Worm (Caenorhabditis elegans) whole organism, L4 larva: ENCODE data around the gene F38A1.8.

ENCODE experiments used
- F10B5.3 ChIP-seq: sonication (generic microtip); optimal IDR thresholded peaks from 2 replicates; lab custom pipeline; 2016; ENCODE audit warnings: mild to moderate bottlenecking, missing genetic modification characterization, missing compliant biosample characterization
- T20F7.1 ChIP-seq: fragments of 200-800 bp; sonication (Bioruptor generic); optimal IDR thresholded peaks from 2 replicates; lab custom pipeline; 2018; ENCODE audit warnings: mild to moderate bottlenecking, missing genetic modification characterization, missing compliant biosample characterization
- Y48G9A.11 ChIP-seq: fragments of 200-800 bp; sonication (Bioruptor generic); IDR thresholded peaks from 2 replicates; pipeline ENCODE4 v1.3.6; 2022; ENCODE audit warnings: missing genetic modification reagents, missing genetic modification characterization, missing compliant biosample characterization
- aha-1 ChIP-seq: fragments of 150-350 bp; peaks from one replicate; lab custom pipeline; 2014; ENCODE audit warnings: missing biosample characterization, missing genetic modification characterization
- ceh-82 ChIP-seq: sonication (generic microtip); optimal IDR thresholded peaks from 2 replicates; lab custom pipeline; 2017; ENCODE audit warnings: missing biosample characterization, missing genetic modification characterization
- ces-1 ChIP-seq: fragments of 150-350 bp; sonication (generic microtip); optimal IDR thresholded peaks from 4 replicates; lab custom pipeline; 2014; ENCODE audit warnings: missing biosample characterization, missing genetic modification reagents, missing genetic modification characterization
- daf-16 ChIP-seq, 3 experiments: sonication (generic microtip); optimal IDR thresholded peaks; 2 replicates each; lab custom pipeline; 2016 to 2017; ENCODE audit warnings: missing genetic modification characterization in 3 of 3, missing genetic modification reagents in 3 of 3, mild to moderate bottlenecking in 2 of 3, missing compliant biosample characterization in 2 of 3, missing biosample characterization in 1 of 3, moderate library complexity in 1 of 3
- daf-19 ChIP-seq: fragments of 200-800 bp; sonication (Bioruptor generic); conservative IDR thresholded peaks from 2 replicates; pipeline ENCODE4 v1.3.6; 2022; ENCODE audit warnings: missing genetic modification characterization, missing compliant biosample characterization
- dmd-6 ChIP-seq: fragments of 200-800 bp; sonication (Bioruptor generic); IDR thresholded peaks from 2 replicates; pipeline ENCODE4 v1.3.6; 2022; ENCODE audit warnings: missing genetic modification reagents, missing genetic modification characterization, missing compliant biosample characterization
- dmd-9 ChIP-seq: fragments of 200-800 bp; sonication (Bioruptor generic); IDR thresholded peaks from 2 replicates; pipeline ENCODE4 v1.3.6; 2022; ENCODE audit warnings: missing genetic modification reagents, missing genetic modification characterization, missing compliant biosample characterization
- fkh-10 ChIP-seq: fragments of 150-350 bp; optimal IDR thresholded peaks from 2 replicates; lab custom pipeline; 2014; ENCODE audit warnings: missing biosample characterization, missing genetic modification reagents, missing genetic modification characterization
- hlh-30 ChIP-seq: sonication (generic microtip); optimal IDR thresholded peaks from 2 replicates; lab custom pipeline; 2017; ENCODE audit warnings: antibody characterized with exemption, mild to moderate bottlenecking, missing genetic modification characterization, missing compliant biosample characterization; ENCODE audit not compliant: insufficient read depth
- lim-7 ChIP-seq: fragments of 200-800 bp; sonication (Bioruptor generic); IDR thresholded peaks from 2 replicates; pipeline ENCODE4 v1.3.6; 2022; ENCODE audit warnings: missing genetic modification characterization, missing compliant biosample characterization
- lin-13 ChIP-seq: fragments of 150-350 bp; optimal IDR thresholded peaks from 2 replicates; lab custom pipeline; 2014; ENCODE audit warnings: missing biosample characterization, missing genetic modification reagents, missing genetic modification characterization
- madf-5 ChIP-seq, 2 experiments: fragments of 200-800 bp; sonication (Bioruptor generic); IDR thresholded peaks; 2 replicates each; pipeline ENCODE4 v1.3.6; 2022; ENCODE audit warnings: missing compliant biosample characterization in 2 of 2, missing genetic modification characterization in 2 of 2
- madf-9 ChIP-seq: fragments of 200-800 bp; sonication (Bioruptor generic); conservative IDR thresholded peaks from 2 replicates; pipeline ENCODE4 v1.3.6; 2022; ENCODE audit warnings: missing genetic modification reagents, missing genetic modification characterization, missing compliant biosample characterization
- nhr-10 ChIP-seq: fragments of 150-350 bp; optimal IDR thresholded peaks from 2 replicates; lab custom pipeline; 2014; ENCODE audit warnings: missing biosample characterization, missing genetic modification characterization
- nhr-111 ChIP-seq: fragments of 200-800 bp; sonication (Bioruptor generic); optimal IDR thresholded peaks from 2 replicates; lab custom pipeline; 2018; ENCODE audit warnings: mild to moderate bottlenecking, missing genetic modification characterization, missing compliant biosample characterization
- nhr-28 ChIP-seq: fragments of 150-350 bp; optimal IDR thresholded peaks from 2 replicates; lab custom pipeline; 2014; ENCODE audit warnings: missing biosample characterization, missing genetic modification characterization
- pha-4 ChIP-seq, 2 experiments: fragments of 150-350 bp in 1 of 2; fragments of 200-800 bp in 1 of 2; sonication (Bioruptor generic) in 1 of 2; IDR thresholded peaks in 1 of 2; optimal IDR thresholded peaks in 1 of 2; 2 replicates each; pipeline versions ENCODE4 v1.3.6 to Lab custom; 2014 to 2022; ENCODE audit warnings: missing genetic modification characterization in 2 of 2, missing genetic modification reagents in 2 of 2, missing biosample characterization in 1 of 2, missing compliant biosample characterization in 1 of 2
- snpc-1.2 ChIP-seq: fragments of 200-800 bp; sonication (Bioruptor generic); IDR thresholded peaks from 2 replicates; pipeline ENCODE4 v1.3.6; 2022; ENCODE audit warnings: missing genetic modification reagents, missing genetic modification characterization, missing compliant biosample characterization
- spr-1 ChIP-seq: sonication (generic microtip); optimal IDR thresholded peaks from 2 replicates; lab custom pipeline; 2016; ENCODE audit warnings: mild to moderate bottlenecking, missing genetic modification characterization, missing compliant biosample characterization
- unc-130 ChIP-seq: sonication (generic microtip); optimal IDR thresholded peaks from 2 replicates; lab custom pipeline; 2016; ENCODE audit warnings: missing genetic modification reagents, missing genetic modification characterization, missing compliant biosample characterization
- unc-62 ChIP-seq, 3 experiments: fragments of 150-350 bp in 1 of 3; sonication (generic microtip); optimal IDR thresholded peaks in 2 of 3; peaks in 1 of 3; 1 replicate in 1 of 3; 2 replicates in 2 of 3; lab custom pipeline; 2014 to 2017; ENCODE audit warnings: missing biosample characterization in 3 of 3, missing genetic modification characterization in 3 of 3, missing genetic modification reagents in 3 of 3, missing genotype in 1 of 3
- vab-7 ChIP-seq: fragments of 200-800 bp; sonication (Bioruptor generic); IDR thresholded peaks from 2 replicates; pipeline ENCODE4 v1.3.6; 2022; ENCODE audit warnings: missing genetic modification reagents, missing genetic modification characterization, missing compliant biosample characterization
- zip-2 ChIP-seq: fragments of 150-350 bp; optimal IDR thresholded peaks from 2 replicates; lab custom pipeline; 2014; ENCODE audit warnings: missing biosample characterization, missing genetic modification characterization

The F38A1.8 gene

DNA sequence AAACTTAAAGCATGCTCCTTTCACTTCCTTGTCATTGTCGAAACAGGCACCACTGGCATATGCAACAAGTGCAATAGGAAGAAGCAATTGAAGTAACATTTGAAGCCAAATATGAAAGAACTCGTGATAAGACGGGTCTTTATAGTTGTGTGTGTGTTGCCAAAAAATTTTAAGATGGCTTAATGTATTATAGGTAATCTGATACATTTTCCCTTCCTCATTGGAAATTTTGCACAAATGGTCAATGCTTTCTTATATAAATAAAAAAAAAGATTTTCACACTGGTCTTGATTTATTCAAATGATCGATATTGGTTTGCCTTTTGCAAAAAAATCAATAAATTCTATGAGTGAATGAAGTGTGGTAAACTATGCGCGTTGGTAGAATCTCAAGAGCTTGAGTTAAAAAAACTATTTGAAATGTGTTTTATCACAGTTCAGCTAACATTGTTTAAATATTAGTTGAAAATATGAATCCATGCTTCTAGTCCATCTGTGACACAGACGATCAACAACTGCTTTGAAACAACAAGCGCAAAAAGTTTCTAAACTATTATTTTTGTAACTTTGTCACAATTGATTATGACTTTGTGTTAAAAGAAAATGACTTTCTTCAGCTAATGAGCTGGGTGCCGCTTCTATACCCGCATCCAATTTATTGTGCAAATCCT lies 11.7 kb upstream of the F38A1.8 start, which contains the start of the genes clec-166 and F38A1.6:
Gene clec-166 (minus strand): TSS at position 101 of the 670 bp plus-strand sequence.
Gene F38A1.6 (plus strand): TSS at position 620 of the 670 bp plus-strand sequence.
- no peak for TF ChIP-seq Y48G9A.11 (GFP tag; lab: Robert Waterston, UW)
- no peak for TF ChIP-seq hlh-30 (tag; lab: Kevin White, UChicago)
- TF ChIP-seq F10B5.3 = no peak
- no peak for TF ChIP-seq madf-9
- no peak for TF ChIP-seq unc-130
- no peak for TF ChIP-seq ces-1 (GFP tag; lab: Kevin White, UChicago)
- TF ChIP-seq vab-7 (GFP tag; lab: Robert Waterston, UW) = no peak
- TF ChIP-seq T20F7.1 (GFP tag; lab: Kevin White, UChicago) = no peak
- TF ChIP-seq pha-4 (GFP tag; IDR thresholded peaks at IDR 0.05; lab: Robert Waterston, UW) = no peak
- TF ChIP-seq pha-4 (tag; optimal IDR thresholded peaks at IDR 0.05; lab: Kevin White, UChicago) = no peak

DNA sequence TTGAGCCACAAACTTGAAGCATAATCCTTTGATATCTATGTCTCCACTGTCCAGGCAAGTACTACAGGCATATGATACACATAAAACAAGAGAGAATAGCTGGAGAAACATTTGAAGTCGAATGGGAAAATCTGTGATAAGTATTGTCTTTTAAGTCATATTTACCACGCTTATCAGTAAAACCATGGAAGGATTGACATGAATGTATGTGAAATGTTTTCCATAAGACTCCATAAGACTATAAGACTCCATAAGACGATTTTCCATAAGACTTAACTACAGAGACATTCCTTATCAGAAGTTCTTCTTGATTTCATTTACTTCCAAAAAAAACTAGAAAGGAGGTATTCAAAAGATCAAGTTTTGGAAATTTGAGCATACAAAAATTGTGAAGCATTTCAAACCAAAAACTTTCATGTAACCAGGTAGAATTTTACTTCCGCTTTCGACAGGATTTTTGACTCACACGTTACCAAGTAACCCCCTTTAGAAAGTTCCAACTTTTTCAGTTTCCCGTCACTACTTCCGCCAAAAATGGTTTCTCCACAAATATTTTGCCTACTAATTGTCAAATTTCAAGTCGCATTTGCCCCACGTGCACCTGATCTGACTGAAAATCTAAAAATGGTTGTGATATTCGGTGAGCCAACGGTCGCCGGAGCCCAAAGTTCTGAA lies 7.2 kb upstream of the F38A1.8 start, which contains the start of the genes clec-165 and F38A1.11:
Gene clec-165 (minus strand): TSS at position 125 of the 675 bp plus-strand sequence.
Gene F38A1.11 (plus strand): TSS at position 625 of the 675 bp plus-strand sequence.
- TF ChIP-seq daf-16 (GFP tag; optimal IDR thresholded peaks at IDR 0.05; lab: Kevin White, UChicago) (no peak), daf-16 (tag; optimal IDR thresholded peaks at IDR 0.05; lab: Kevin White, UChicago) (peak; percentile 34), nhr-28 (tag; lab: Kevin White, UChicago) (peak; percentile 27), hlh-30 (tag; lab: Kevin White, UChicago) (no peak), madf-5 (GFP tag; IDR thresholded peaks at IDR 0.05; lab: Robert Waterston, UW) (no peak), dmd-6 (peak; percentile 51), aha-1 (peak; percentile 8), lin-13 (GFP tag; lab: Kevin White, UChicago) (no peak)

DNA sequence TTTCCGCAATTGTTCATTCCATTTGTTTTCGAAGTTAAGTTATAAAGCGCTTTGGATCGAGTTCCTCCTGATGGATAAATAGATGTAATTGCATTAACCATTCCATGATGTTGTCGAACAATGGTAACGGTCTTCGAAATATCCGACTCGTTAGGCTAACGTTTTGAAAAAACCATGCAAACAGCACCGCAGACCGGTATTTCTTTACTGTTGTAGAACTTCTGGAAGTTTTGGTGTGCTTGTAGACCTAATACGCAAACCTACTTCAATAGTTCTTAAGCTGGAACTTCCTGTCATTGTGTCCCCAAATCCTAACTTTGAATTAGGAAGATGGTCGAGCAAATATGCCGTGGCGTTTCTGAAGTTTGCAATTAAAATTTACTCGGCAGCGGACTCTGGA lies 5.6 kb upstream of the F38A1.8 start, which contains the start of gene F38A1.9:
Gene F38A1.9 (minus strand): TSS at position 101 of the 400 bp plus-strand sequence.
- TF ChIP-seq ceh-82 (tag; lab: Kevin White, UChicago) (no peak), pha-4 (GFP tag; IDR thresholded peaks at IDR 0.05; lab: Robert Waterston, UW) (no peak), pha-4 (tag; optimal IDR thresholded peaks at IDR 0.05; lab: Kevin White, UChicago) (no peak), fkh-10 (GFP tag; lab: Kevin White, UChicago) (no peak), daf-19 (GFP tag; lab: Robert Waterston, UW) (no peak), lim-7 (GFP tag; lab: Robert Waterston, UW) (no peak), nhr-10 (tag; lab: Kevin White, UChicago) (no peak), snpc-1.2 (GFP tag; lab: Robert Waterston, UW) (no peak), dmd-9 (GFP tag; lab: Robert Waterston, UW) (no peak), nhr-111 (GFP tag; lab: Kevin White, UChicago) (no peak), zip-2 (tag; lab: Kevin White, UChicago) (no peak)

DNA sequence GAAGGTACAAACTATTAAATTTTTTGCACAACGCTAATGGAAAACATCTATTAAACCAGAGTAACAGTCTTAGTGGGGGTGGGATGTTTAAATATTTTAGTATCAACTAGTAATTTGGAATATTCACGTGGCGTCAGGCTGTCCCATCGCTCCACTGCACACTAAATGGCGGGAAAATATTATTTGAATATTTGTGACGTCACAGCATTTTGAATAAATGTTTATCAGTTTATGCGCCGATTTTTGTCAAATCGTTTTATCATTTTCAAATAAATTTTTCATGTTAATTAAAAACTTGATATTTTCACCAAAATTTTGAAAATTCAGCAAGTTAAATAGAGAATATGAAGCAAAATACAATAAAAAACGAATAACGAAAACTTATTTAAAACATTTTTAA lies 3.6 kb upstream of the F38A1.8 start, which contains the start of gene F38A1.15:
Gene F38A1.15 (minus strand): TSS at position 101 of the 400 bp plus-strand sequence.
- TF ChIP-seq pha-4 (GFP tag; IDR thresholded peaks at IDR 0.05; lab: Robert Waterston, UW) (no peak), pha-4 (tag; optimal IDR thresholded peaks at IDR 0.05; lab: Kevin White, UChicago) (no peak), madf-9 (no peak), unc-62 (GFP tag; optimal IDR thresholded peaks at IDR 0.05 in 1 of 2; lab: Kevin White, UChicago) (peak in 1 of 2 experiments; percentile 72), unc-62 (tag; optimal IDR thresholded peaks at IDR 0.05; lab: Kevin White, UChicago) (no peak)

DNA sequence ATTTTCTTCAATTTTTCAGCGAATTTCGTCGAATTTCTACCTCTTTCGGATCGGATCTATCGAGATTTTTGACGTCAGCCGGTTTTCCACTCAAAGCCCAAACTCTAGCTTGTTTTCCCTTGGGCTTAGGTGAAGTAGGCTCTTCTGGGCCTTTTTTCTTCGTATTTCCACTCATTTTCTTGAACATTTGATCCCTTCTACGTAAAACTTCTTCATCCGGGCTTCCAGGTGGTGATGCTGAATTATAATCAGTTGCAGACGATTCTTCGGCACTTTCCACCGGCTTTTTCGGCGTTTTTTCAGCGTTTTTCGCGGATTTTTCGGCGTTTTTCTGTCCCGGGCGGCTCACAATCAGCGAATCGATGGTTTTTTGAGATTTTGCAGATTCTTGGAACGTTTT lies 1.5 kb downstream of the F38A1.8 start:
- peak in 1 of 2 experiments; percentile 87 for TF ChIP-seq unc-62 (GFP tag; optimal IDR thresholded peaks at IDR 0.05 in 1 of 2; lab: Kevin White, UChicago)
- TF ChIP-seq unc-62 (tag; optimal IDR thresholded peaks at IDR 0.05; lab: Kevin White, UChicago) = no peak
- TF ChIP-seq spr-1 (tag; lab: Kevin White, UChicago) = no peak
- TF ChIP-seq nhr-111 (GFP tag; lab: Kevin White, UChicago) = no peak
- TF ChIP-seq aha-1 = peak; percentile 87
- TF ChIP-seq, all 104 proteins: peak for 2
